Worm (Caenorhabditis elegans): ENCODE data around the gene ptp-3.
A peak's percentile ranks its signal among the peaks of the same experiment; 100 is the strongest.

ptp-3 gene

ce11 chrII:11015210-11015609 is 39.9 kb downstream of the ptp-3 start:
- TF ChIP-seq nfya-1 (tag; optimal IDR thresholded peaks at IDR 0.05) (no peak), ets-4 (tag; optimal IDR thresholded peaks at IDR 0.05) (no peak), F13H6.1 (tag; optimal IDR thresholded peaks at IDR 0.05) (no peak), K09A11.1 (tag; optimal IDR thresholded peaks at IDR 0.05; ENCODE audit: insufficient read depth) (no peak), hlh-15 (tag; optimal IDR thresholded peaks at IDR 0.05) (no peak), ceh-9 (tag; optimal IDR thresholded peaks at IDR 0.05) (no peak), K02D7.2 (tag; optimal IDR thresholded peaks at IDR 0.05) (no peak)

ce11 chrII:11015734-11016133 is 40.4 kb downstream of the ptp-3 start:
- TF ChIP-seq C08G9.2 (tag; optimal IDR thresholded peaks at IDR 0.05) (peak; percentile 10), zip-5 (tag; optimal IDR thresholded peaks at IDR 0.05) (no peak), pha-4 (tag; optimal IDR thresholded peaks at IDR 0.05) (no peak), K02D7.2 (tag; optimal IDR thresholded peaks at IDR 0.05) (no peak), ceh-14 (tag; optimal IDR thresholded peaks at IDR 0.05) (no peak), sdc-2 (tag; optimal IDR thresholded peaks at IDR 0.05) (peak; percentile 26), ceh-48 (tag; optimal IDR thresholded peaks at IDR 0.05) (no peak), hlh-6 (tag; optimal IDR thresholded peaks at IDR 0.05) (peak; percentile 43), unc-42 (tag; optimal IDR thresholded peaks at IDR 0.05) (no peak), fax-1 (tag; optimal IDR thresholded peaks at IDR 0.05) (no peak), che-1 (tag; optimal IDR thresholded peaks at IDR 0.05) (no peak), elt-4 (tag; optimal IDR thresholded peaks at IDR 0.05) (peak; percentile 65), ceh-45 (GFP tag; IDR thresholded peaks at IDR 0.05) (no peak), eyg-1 (tag; optimal IDR thresholded peaks at IDR 0.05) (no peak), nfya-1 (tag; optimal IDR thresholded peaks at IDR 0.05) (no peak), dmd-4 (tag; optimal IDR thresholded peaks at IDR 0.05; ENCODE audit: borderline replicate concordance) (no peak), ceh-31 (tag; optimal IDR thresholded peaks at IDR 0.05) (no peak), syd-9 (tag; optimal IDR thresholded peaks at IDR 0.05) (peak; percentile 15), hlh-13 (GFP tag; optimal IDR thresholded peaks at IDR 0.05) (no peak), T23F11.4 (GFP tag; optimal IDR thresholded peaks at IDR 0.05) (no peak), hlh-15 (tag; optimal IDR thresholded peaks at IDR 0.05) (no peak), tbx-7 (tag; optimal IDR thresholded peaks at IDR 0.05) (no peak), ceh-24 (tag; optimal IDR thresholded peaks at IDR 0.05) (no peak), tbx-2 (tag; optimal IDR thresholded peaks at IDR 0.05) (no peak), mec-3 (tag; optimal IDR thresholded peaks at IDR 0.05; ENCODE audit: borderline replicate concordance) (peak; percentile 17)

- TF ChIP-seq ttx-3 (tag; optimal IDR thresholded peaks at IDR 0.05) (no peak), dve-1 (tag; optimal IDR thresholded peaks at IDR 0.05) (no peak)
These were observed 41.1 kb downstream of the ptp-3 start for ce11 chrII:11016435-11016834.

ce11 chrII:11016835-11016883 is 41.3 kb downstream of the ptp-3 start, which contains the start of gene ram-2:
Gene ram-2 (minus strand): TSS chrII:11016881.
- TF ChIP-seq syd-9 (tag; optimal IDR thresholded peaks at IDR 0.05), result no peak
- no peak for TF ChIP-seq che-1 (tag; optimal IDR thresholded peaks at IDR 0.05)
- no peak for TF ChIP-seq npax-4 (tag; optimal IDR thresholded peaks at IDR 0.05)
- no peak for TF ChIP-seq F13H6.1 (tag; optimal IDR thresholded peaks at IDR 0.05)

- TF ChIP-seq fkh-10 (GFP tag; optimal IDR thresholded peaks at IDR 0.05), result no peak
- no peak for TF ChIP-seq dve-1 (tag; optimal IDR thresholded peaks at IDR 0.05)
- no peak for TF ChIP-seq hlh-13 (GFP tag; optimal IDR thresholded peaks at IDR 0.05)
- no peak for TF ChIP-seq sox-2 (GFP tag; IDR thresholded peaks at IDR 0.05)
- TF ChIP-seq ets-4 (tag; optimal IDR thresholded peaks at IDR 0.05), result no peak
- no peak for TF ChIP-seq lim-6 (tag; optimal IDR thresholded peaks at IDR 0.05)
- no peak for TF ChIP-seq tbx-2 (tag; optimal IDR thresholded peaks at IDR 0.05)
- no peak for TF ChIP-seq ceh-14 (tag; optimal IDR thresholded peaks at IDR 0.05)
- no peak for TF ChIP-seq sox-4 (tag; optimal IDR thresholded peaks at IDR 0.05)
- no peak for TF ChIP-seq fkh-6 (tag; optimal IDR thresholded peaks at IDR 0.05)
- TF ChIP-seq npax-4 (tag; optimal IDR thresholded peaks at IDR 0.05), result no peak
- no peak for TF ChIP-seq unc-3 (GFP tag; conservative IDR thresholded peaks at IDR 0.05)
- no peak for TF ChIP-seq unc-3 (tag; optimal IDR thresholded peaks at IDR 0.05)
- no peak for TF ChIP-seq unc-86 (tag; optimal IDR thresholded peaks at IDR 0.05)
- no peak for TF ChIP-seq ceh-45 (GFP tag; IDR thresholded peaks at IDR 0.05)
- TF ChIP-seq rnt-1 (tag; optimal IDR thresholded peaks at IDR 0.05), result no peak
These were observed 41.5 kb downstream of the ptp-3 start for ce11 chrII:11016884-11017283.

Measured in whole organism, late embryonic.